Fruit fly (Drosophila melanogaster): ENCODE measurements around the gene CG7322.
A peak's percentile ranks its signal among the peaks of the same experiment; 100 is the strongest.

dm6 chrX:18843229-18844033 is 14.1 kb downstream of the CG7322 start, which contains the start of gene htk:
- TF ChIP-seq CG10348 (GFP tag; IDR thresholded peaks at IDR 0.05) (no peak), CG14655 (GFP tag; optimal IDR thresholded peaks at IDR 0.05) (no peak), CG8301 (tag; optimal IDR thresholded peaks at IDR 0.05) (no peak), CG13204 (GFP tag; optimal IDR thresholded peaks at IDR 0.05) (no peak), CG12605 (GFP tag; IDR thresholded peaks at IDR 0.05) (no peak), fd96Ca (GFP tag; IDR thresholded peaks at IDR 0.05) (peak; percentile 38; the same call in 1 of the 3 replicates), CG15710 (tag; optimal IDR thresholded peaks at IDR 0.05) (peak; percentile 18), CG9948 (tag; optimal IDR thresholded peaks at IDR 0.05) (no peak), CG8159 (tag; optimal IDR thresholded peaks at IDR 0.05) (no peak), D1 (tag; optimal IDR thresholded peaks at IDR 0.05) (no peak), CG32121 (GFP tag; IDR thresholded peaks at IDR 0.05) (no peak), Snoo (tag; optimal IDR thresholded peaks at IDR 0.05) (peak; percentile 30), Ets98B (GFP tag; IDR thresholded peaks at IDR 0.05) (peak; percentile 17; the same call in 1 of the 2 replicates), CG4496 (GFP tag; IDR thresholded peaks at IDR 0.05) (peak; percentile 62; the same call in 1 of the 3 replicates)

Data from whole organism, pupa.